Worm (Caenorhabditis elegans) whole organism, L4 larva: Measurements from ENCODE around the gene mlc-7.

Experiments
- F10B5.3 ChIP-seq: sonication (generic microtip); optimal IDR thresholded peaks from 2 replicates; lab custom pipeline; 2016; ENCODE audit warnings: mild to moderate bottlenecking, missing genetic modification characterization, missing compliant biosample characterization
- F26F4.8 ChIP-seq: fragments of 200-800 bp; sonication (Bioruptor generic); conservative IDR thresholded peaks from 2 replicates; pipeline ENCODE4 v1.3.6; 2022; ENCODE audit warnings: missing genetic modification characterization, missing compliant biosample characterization
- F49E8.2 ChIP-seq: sonication (generic microtip); optimal IDR thresholded peaks from 2 replicates; lab custom pipeline; 2016; ENCODE audit warnings: missing compliant biosample characterization, mild to moderate bottlenecking, missing genetic modification characterization, borderline replicate concordance
- R02D3.7 ChIP-seq: fragments of 150-350 bp; sonication (generic microtip); optimal IDR thresholded peaks from 3 replicates; lab custom pipeline; 2014; ENCODE audit warnings: missing biosample characterization, missing genetic modification characterization
- T20F7.1 ChIP-seq: fragments of 200-800 bp; sonication (Bioruptor generic); optimal IDR thresholded peaks from 2 replicates; lab custom pipeline; 2018; ENCODE audit warnings: mild to moderate bottlenecking, missing genetic modification characterization, missing compliant biosample characterization
- Y105C5A.15 ChIP-seq: fragments of 200-800 bp; sonication (Bioruptor generic); IDR thresholded peaks from 2 replicates; pipeline ENCODE4 v1.3.6; 2022; ENCODE audit warnings: missing genetic modification characterization, missing compliant biosample characterization
- ZK337.2 ChIP-seq: fragments of 200-800 bp; sonication (Bioruptor generic); IDR thresholded peaks from 2 replicates; pipeline ENCODE4 v1.3.6; 2022; ENCODE audit warnings: missing genetic modification reagents, missing genetic modification characterization, missing compliant biosample characterization
- aha-1 ChIP-seq: fragments of 150-350 bp; peaks from one replicate; lab custom pipeline; 2014; ENCODE audit warnings: missing biosample characterization, missing genetic modification characterization
- ceh-32 ChIP-seq: sonication (generic microtip); optimal IDR thresholded peaks from 2 replicates; lab custom pipeline; 2016; ENCODE audit warnings: mild to moderate bottlenecking, missing genetic modification characterization, missing compliant biosample characterization; ENCODE audit not compliant: poor library complexity
- ceh-62 ChIP-seq: sonication (generic microtip); optimal IDR thresholded peaks from 2 replicates; lab custom pipeline; 2017; ENCODE audit warnings: missing biosample characterization, missing genetic modification characterization
- daf-12 ChIP-seq: fragments of 150-350 bp; optimal IDR thresholded peaks from 2 replicates; lab custom pipeline; 2014; ENCODE audit warnings: missing biosample characterization, missing genetic modification reagents, missing genetic modification characterization
- daf-8 ChIP-seq: fragments of 200-800 bp; sonication (Bioruptor generic); IDR thresholded peaks from 2 replicates; pipeline ENCODE4 v1.3.6; 2022; ENCODE audit warnings: missing genetic modification characterization, missing compliant biosample characterization
- dmd-8 ChIP-seq: fragments of 200-800 bp; sonication (Bioruptor generic); IDR thresholded peaks from 2 replicates; pipeline ENCODE4 v1.3.6; 2022; ENCODE audit warnings: missing genetic modification characterization, missing compliant biosample characterization
- egl-43 ChIP-seq: fragments of 200-800 bp; sonication (Bioruptor generic); IDR thresholded peaks from 2 replicates; pipeline ENCODE4 v1.3.6; 2022; ENCODE audit warnings: missing genetic modification reagents, missing genetic modification characterization, missing compliant biosample characterization
- fos-1 ChIP-seq: fragments of 150-350 bp; optimal IDR thresholded peaks from 2 replicates; lab custom pipeline; 2014; ENCODE audit warnings: missing biosample characterization, missing genetic modification characterization
- hif-1 ChIP-seq, 2 experiments: sonication (generic microtip); optimal IDR thresholded peaks; 2 replicates each; lab custom pipeline; 2016 to 2017; ENCODE audit warnings: missing compliant biosample characterization in 2 of 2, missing genetic modification characterization in 2 of 2, missing genetic modification reagents in 2 of 2, missing genotype in 2 of 2, mild to moderate bottlenecking in 1 of 2
- hlh-30 ChIP-seq: sonication (generic microtip); optimal IDR thresholded peaks from 2 replicates; lab custom pipeline; 2017; ENCODE audit warnings: antibody characterized with exemption, mild to moderate bottlenecking, missing genetic modification characterization, missing compliant biosample characterization; ENCODE audit not compliant: insufficient read depth
- lin-29 ChIP-seq: fragments of 200-800 bp; sonication (Bioruptor generic); IDR thresholded peaks from 2 replicates; pipeline ENCODE4 v1.3.6; 2022; ENCODE audit warnings: missing genetic modification reagents, missing genetic modification characterization, missing compliant biosample characterization
- lin-38 ChIP-seq: fragments of 200-800 bp; sonication (Bioruptor generic); IDR thresholded peaks from 2 replicates; pipeline ENCODE4 v1.3.6; 2022; ENCODE audit warnings: missing genetic modification reagents, missing genetic modification characterization, missing compliant biosample characterization
- madf-5 ChIP-seq, 2 experiments: fragments of 200-800 bp; sonication (Bioruptor generic); IDR thresholded peaks; 2 replicates each; pipeline ENCODE4 v1.3.6; 2022; ENCODE audit warnings: missing compliant biosample characterization in 2 of 2, missing genetic modification characterization in 2 of 2
- mep-1 ChIP-seq: fragments of 150-350 bp; sonication (generic microtip); optimal IDR thresholded peaks from 3 replicates; lab custom pipeline; 2014; ENCODE audit warnings: missing biosample characterization, missing genetic modification characterization
- mxl-3 ChIP-seq: fragments of 200-800 bp; sonication (Bioruptor generic); optimal IDR thresholded peaks from 2 replicates; lab custom pipeline; 2018; ENCODE audit warnings: mild to moderate bottlenecking, missing genetic modification characterization, missing compliant biosample characterization
- nhr-102 ChIP-seq: sonication (generic microtip); optimal IDR thresholded peaks from 2 replicates; lab custom pipeline; 2016; ENCODE audit warnings: mild to moderate bottlenecking, missing genetic modification characterization, moderate library complexity, missing compliant biosample characterization
- nhr-42 ChIP-seq: fragments of 200-800 bp; sonication (Bioruptor generic); IDR thresholded peaks from 2 replicates; pipeline ENCODE4 v1.3.6; 2022; ENCODE audit warnings: missing genetic modification characterization, missing compliant biosample characterization
- pha-4 ChIP-seq, 2 experiments: fragments of 150-350 bp in 1 of 2; fragments of 200-800 bp in 1 of 2; sonication (Bioruptor generic) in 1 of 2; IDR thresholded peaks in 1 of 2; optimal IDR thresholded peaks in 1 of 2; 2 replicates each; pipeline versions ENCODE4 v1.3.6 to Lab custom; 2014 to 2022; ENCODE audit warnings: missing genetic modification characterization in 2 of 2, missing genetic modification reagents in 2 of 2, missing biosample characterization in 1 of 2, missing compliant biosample characterization in 1 of 2
- php-3 ChIP-seq: fragments of 200-800 bp; sonication (Bioruptor generic); IDR thresholded peaks from 2 replicates; pipeline ENCODE4 v1.3.6; 2022; ENCODE audit warnings: missing genetic modification reagents, missing genetic modification characterization, missing compliant biosample characterization
- sdz-12 ChIP-seq: fragments of 200-800 bp; sonication (Bioruptor generic); optimal IDR thresholded peaks from 2 replicates; lab custom pipeline; 2018; ENCODE audit warnings: mild to moderate bottlenecking, missing genetic modification characterization, missing compliant biosample characterization
- set-16 ChIP-seq: fragments of 200-800 bp; sonication (Bioruptor generic); IDR thresholded peaks from 2 replicates; pipeline ENCODE4 v1.3.6; 2022; ENCODE audit warnings: missing genetic modification reagents, missing genetic modification characterization, missing compliant biosample characterization
- tag-97 ChIP-seq: fragments of 200-800 bp; sonication (Bioruptor generic); IDR thresholded peaks from 2 replicates; pipeline ENCODE4 v1.3.6; 2022; ENCODE audit warnings: missing genetic modification characterization, missing compliant biosample characterization
- unc-62 ChIP-seq, 3 experiments: fragments of 150-350 bp in 1 of 3; sonication (generic microtip); optimal IDR thresholded peaks in 2 of 3; peaks in 1 of 3; 1 replicate in 1 of 3; 2 replicates in 2 of 3; lab custom pipeline; 2014 to 2017; ENCODE audit warnings: missing biosample characterization in 3 of 3, missing genetic modification characterization in 3 of 3, missing genetic modification reagents in 3 of 3, missing genotype in 1 of 3
- zfp-2 ChIP-seq: sonication (generic microtip); optimal IDR thresholded peaks from 2 replicates; lab custom pipeline; 2016; ENCODE audit warnings: mild to moderate bottlenecking, missing genetic modification characterization, missing compliant biosample characterization
- ztf-7 ChIP-seq: fragments of 150-350 bp; optimal IDR thresholded peaks from 2 replicates; lab custom pipeline; 2014; ENCODE audit warnings: missing biosample characterization, missing genetic modification characterization

Gene mlc-7

ce11 chrIII:13721066-13721465, 30.2 kb upstream of the mlc-7 start (continued):
- peak; percentile 56 for TF ChIP-seq pha-4 (GFP tag; IDR thresholded peaks at IDR 0.05; lab: Robert Waterston, UW)
- TF ChIP-seq pha-4 (tag; optimal IDR thresholded peaks at IDR 0.05; lab: Kevin White, UChicago), result no peak
- TF ChIP-seq nhr-102 (tag; lab: Kevin White, UChicago), result peak; percentile 16
- TF ChIP-seq mxl-3, result peak; percentile 11

ce11 chrIII:13721944-13722343, 29.3 kb upstream of the mlc-7 start:
- 0 out of 2 replicates have a peak, but pooled peaks have one; percentile 7 for TF ChIP-seq php-3 (GFP tag; lab: Robert Waterston, UW)
- TF ChIP-seq aha-1 (tag; lab: Kevin White, UChicago), result peak; percentile 91
- no peak for TF ChIP-seq pha-4 (GFP tag; IDR thresholded peaks at IDR 0.05; lab: Robert Waterston, UW)
- TF ChIP-seq pha-4 (tag; optimal IDR thresholded peaks at IDR 0.05; lab: Kevin White, UChicago), result no peak
- TF ChIP-seq T20F7.1 (GFP tag; lab: Kevin White, UChicago), result peak; percentile 5

ce11 chrIII:13722387-13723122, 28.7 kb upstream of the mlc-7 start:
- peak; percentile 36 for TF ChIP-seq aha-1 (tag; lab: Kevin White, UChicago)
- TF ChIP-seq mep-1 (tag; lab: Kevin White, UChicago), result no peak
- TF ChIP-seq ceh-32, result no peak
- TF ChIP-seq F10B5.3 (tag; lab: Kevin White, UChicago), result no peak
- no peak for TF ChIP-seq lin-29 (GFP tag; lab: Robert Waterston, UW)
- peak; percentile 37 for TF ChIP-seq sdz-12 (GFP tag; lab: Kevin White, UChicago)
- TF ChIP-seq daf-12, result no peak
- peak in 1 of 2 experiments; percentile 54 for TF ChIP-seq unc-62 (GFP tag; optimal IDR thresholded peaks at IDR 0.05 in 1 of 2; lab: Kevin White, UChicago)
- no peak for TF ChIP-seq unc-62 (tag; optimal IDR thresholded peaks at IDR 0.05; lab: Kevin White, UChicago)
- no peak for TF ChIP-seq lin-38 (GFP tag; lab: Robert Waterston, UW)
- TF ChIP-seq ztf-7 (tag; lab: Kevin White, UChicago), result no peak
- TF ChIP-seq nhr-42, result peak; percentile 42; the same call in 1 of the 2 replicates
- TF ChIP-seq zfp-2 (tag; lab: Kevin White, UChicago), result no peak
- no peak for TF ChIP-seq fos-1
- 0 out of 2 replicates have a peak, but pooled peaks have one; percentile 36 for TF ChIP-seq tag-97 (GFP tag; lab: Robert Waterston, UW)
- no peak for TF ChIP-seq F49E8.2
- TF ChIP-seq ZK337.2 (GFP tag; lab: Robert Waterston, UW), result 0 out of 2 replicates have a peak, but pooled peaks have one; percentile 4
- TF ChIP-seq hlh-30, result peak; percentile 18
- TF ChIP-seq ceh-62 (tag; lab: Kevin White, UChicago), result no peak
- TF ChIP-seq set-16 (GFP tag; lab: Robert Waterston, UW), result peak; percentile 18; the same call in 1 of the 2 replicates
- no peak for TF ChIP-seq dmd-8 (GFP tag; lab: Robert Waterston, UW)
- TF ChIP-seq hif-1 (tag; optimal IDR thresholded peaks at IDR 0.05; lab: Kevin White, UChicago), result no peak
- no peak for TF ChIP-seq madf-5 (GFP tag; IDR thresholded peaks at IDR 0.05; lab: Robert Waterston, UW)
- TF ChIP-seq egl-43 (GFP tag; lab: Robert Waterston, UW), result 0 out of 2 replicates have a peak, but pooled peaks have one; percentile 51
- no peak for TF ChIP-seq F26F4.8
- TF ChIP-seq R02D3.7, result no peak
- TF ChIP-seq daf-8 (GFP tag; lab: Robert Waterston, UW), result no peak
- no peak for TF ChIP-seq Y105C5A.15 (GFP tag; lab: Robert Waterston, UW)
- TF ChIP-seq, all 104 proteins: peak for 9
